Fruit fly (Drosophila melanogaster): ENCODE measurements around the gene CG31415.

Gene CG31415

DNA sequence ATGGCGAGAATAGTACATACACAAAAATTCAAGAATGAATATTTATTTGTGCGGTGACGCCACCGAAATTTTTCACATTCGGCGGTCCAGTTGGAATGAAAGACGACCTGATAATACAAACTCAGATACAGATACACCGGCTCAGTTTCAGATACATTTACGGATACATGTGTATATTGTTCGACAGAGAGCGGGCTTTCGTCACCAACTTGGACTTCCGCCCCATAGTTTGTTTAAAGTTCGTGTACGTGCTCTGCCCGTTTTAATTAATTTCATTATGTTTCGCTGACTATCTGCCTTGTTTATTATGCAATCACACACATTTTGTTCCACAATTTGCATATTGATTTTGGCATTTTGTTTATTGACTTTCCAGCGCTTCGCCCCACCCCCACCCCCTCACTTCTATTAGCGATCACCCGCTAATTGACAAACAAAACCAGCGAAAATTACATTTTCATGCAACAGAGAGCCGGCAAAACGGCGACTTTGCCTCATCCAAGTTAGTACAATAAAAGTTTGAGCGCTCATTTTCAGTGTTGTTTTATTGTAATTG lies 42.1 kb upstream of the CG31415 start (continued):
- peak; percentile 57 for TF ChIP-seq lab (GFP tag; optimal IDR thresholded peaks at IDR 0.05)
- TF ChIP-seq CG5180 (GFP tag; optimal IDR thresholded peaks at IDR 0.05) = peak; percentile 45
- no peak for TF ChIP-seq Sry-δ (GFP tag; optimal IDR thresholded peaks at IDR 0.05)
- peak; percentile 1 for TF ChIP-seq sqz (GFP tag; optimal IDR thresholded peaks at IDR 0.05)
- TF ChIP-seq CG31365 (tag; optimal IDR thresholded peaks at IDR 0.05) = peak; percentile 20
- peak; percentile 28 for TF ChIP-seq Side (GFP tag; optimal IDR thresholded peaks at IDR 0.05)
- no peak for TF ChIP-seq dan (GFP tag; IDR thresholded peaks at IDR 0.05)
- TF ChIP-seq CG33213 (GFP tag; optimal IDR thresholded peaks at IDR 0.05) = no peak
- peak; percentile 36 for TF ChIP-seq ATbp (GFP tag; optimal IDR thresholded peaks at IDR 0.05)
- no peak for TF ChIP-seq CG32532 (GFP tag; IDR thresholded peaks at IDR 0.05)
- no peak for TF ChIP-seq row (GFP tag; IDR thresholded peaks at IDR 0.05)
- TF ChIP-seq CG6272 (GFP tag; IDR thresholded peaks at IDR 0.05) = no peak
- TF ChIP-seq CG34224 (GFP tag; IDR thresholded peaks at IDR 0.05; ENCODE audit: partially characterized antibody) = no peak
- TF ChIP-seq dpn (GFP tag; optimal IDR thresholded peaks at IDR 0.05) = peak in 1 of 2 experiments; percentile 23
- no peak for TF ChIP-seq kah (GFP tag; optimal IDR thresholded peaks at IDR 0.05)
- no peak for TF ChIP-seq CG7357 (GFP tag; IDR thresholded peaks at IDR 0.05)
- TF ChIP-seq tll (GFP tag; optimal IDR thresholded peaks at IDR 0.05) = no peak
- no peak for TF ChIP-seq CG14860 (GFP tag; IDR thresholded peaks at IDR 0.05; ENCODE audit: partially characterized antibody)
- TF ChIP-seq CG10147 (GFP tag; optimal IDR thresholded peaks at IDR 0.05) = no peak
- no peak for TF ChIP-seq dysf (GFP tag; IDR thresholded peaks at IDR 0.05)
- peak; percentile 80 for TF ChIP-seq Med (GFP tag)
- peak; percentile 41 for TF ChIP-seq CG17568 (GFP tag; optimal IDR thresholded peaks at IDR 0.05)
- TF ChIP-seq CG10979 (tag; optimal IDR thresholded peaks at IDR 0.05) = no peak
- TF ChIP-seq CG11504 (tag; optimal IDR thresholded peaks at IDR 0.05) = no peak
- no peak for TF ChIP-seq Trl (optimal IDR thresholded peaks at IDR 0.05)
- peak; percentile 1 for TF ChIP-seq Trl (GFP tag; optimal IDR thresholded peaks at IDR 0.05)
- TF ChIP-seq Awh (GFP tag; IDR thresholded peaks at IDR 0.05) = no peak
- TF ChIP-seq CG13424 (tag; optimal IDR thresholded peaks at IDR 0.05) = peak; percentile 21
- TF ChIP-seq phol (tag; optimal IDR thresholded peaks at IDR 0.05) = no peak
- TF ChIP-seq nau (GFP tag; optimal IDR thresholded peaks at IDR 0.05) = no peak
- no peak for TF ChIP-seq grau (tag; optimal IDR thresholded peaks at IDR 0.05)
- no peak for TF ChIP-seq Usf (GFP tag; optimal IDR thresholded peaks at IDR 0.05)
- peak; percentile 30 for TF ChIP-seq CG15514 (GFP tag; optimal IDR thresholded peaks at IDR 0.05)
- TF ChIP-seq CG6654 (GFP tag; optimal IDR thresholded peaks at IDR 0.05) = no peak
- TF ChIP-seq prd (optimal IDR thresholded peaks at IDR 0.05) = no peak
- no peak for TF ChIP-seq prd (GFP tag; IDR thresholded peaks at IDR 0.05)
- no peak for TF ChIP-seq CG34422 (GFP tag; IDR thresholded peaks at IDR 0.05)
- no peak for TF ChIP-seq GATAe (GFP tag; conservative IDR thresholded peaks at IDR 0.05)
- peak; percentile 14 for TF ChIP-seq CG17385 (GFP tag; optimal IDR thresholded peaks at IDR 0.05)
- no peak for TF ChIP-seq CG3065 (GFP tag; optimal IDR thresholded peaks at IDR 0.05)
- no peak for TF ChIP-seq nerfin-1 (tag; optimal IDR thresholded peaks at IDR 0.05)
- no peak for TF ChIP-seq CG30020 (tag; optimal IDR thresholded peaks at IDR 0.05)
- TF ChIP-seq Antp (GFP tag; optimal IDR thresholded peaks at IDR 0.05) = no peak
- TF ChIP-seq CG18262 (tag; optimal IDR thresholded peaks at IDR 0.05) = no peak
- peak; percentile 35 for TF ChIP-seq unpg (GFP tag; optimal IDR thresholded peaks at IDR 0.05)
- peak; percentile 55 for TF ChIP-seq wek (GFP tag; optimal IDR thresholded peaks at IDR 0.05)
- no peak for TF ChIP-seq tup (GFP tag; optimal IDR thresholded peaks at IDR 0.05)
- TF ChIP-seq Sin3A (optimal IDR thresholded peaks at IDR 0.05) = no peak
- no peak for TF ChIP-seq CG4404 (GFP tag; IDR thresholded peaks at IDR 0.05)
- TF ChIP-seq C15 (GFP tag; IDR thresholded peaks at IDR 0.05) = no peak
- peak; percentile 5 for TF ChIP-seq CG6683 (GFP tag; optimal IDR thresholded peaks at IDR 0.05)
